Worm (Caenorhabditis elegans) whole organism, L1 larva: ENCODE measurements around the gene Y57G11A.5.

Experiments
- irx-1 ChIP-seq: sonication (generic microtip); optimal IDR thresholded peaks from 2 replicates; lab custom pipeline; 2016; ENCODE audit warnings: missing genetic modification characterization, missing compliant biosample characterization
- mdl-1 ChIP-seq, 2 experiments: fragments of 150-350 bp; optimal IDR thresholded peaks; 2 replicates each; lab custom pipeline; 2014 to 2017; ENCODE audit warnings: missing biosample characterization in 2 of 2, missing genetic modification characterization in 2 of 2, inconsistent platforms in 1 of 2
- nhr-90 ChIP-seq: sonication (generic microtip); optimal IDR thresholded peaks from 2 replicates; lab custom pipeline; 2016; ENCODE audit warnings: mild to moderate bottlenecking, missing genetic modification characterization, missing compliant biosample characterization; ENCODE audit not compliant: poor library complexity

ce11 chrIV:14505066-14505465 lies 7.2 kb downstream of the Y57G11A.5 start, which contains the start of gene tag-273:
- TF ChIP-seq irx-1 (tag; lab: Kevin White, UChicago) (no peak), mdl-1 (tag; optimal IDR thresholded peaks at IDR 0.05; lab: Kevin White, UChicago) (no peak), nhr-90 (tag; lab: Kevin White, UChicago) (no peak)
